Worm (Caenorhabditis elegans): ENCODE measurements around the gene Y39A3CL.3.

Y39A3CL.3 gene

ce11 chrIII:1788972-1789371 lies 11.4 kb downstream of the Y39A3CL.3 start:
- no peak for TF ChIP-seq unc-62 (GFP tag; optimal IDR thresholded peaks at IDR 0.05)

ce11 chrIII:1791949-1792348 lies 14.3 kb downstream of the Y39A3CL.3 start:
- no peak for TF ChIP-seq unc-62 (GFP tag; optimal IDR thresholded peaks at IDR 0.05)

- no peak for TF ChIP-seq unc-62 (GFP tag; optimal IDR thresholded peaks at IDR 0.05)
These were observed 15.8 kb downstream of the Y39A3CL.3 start for ce11 chrIII:1793416-1793815.

ce11 chrIII:1794100-1794499 lies 16.5 kb downstream of the Y39A3CL.3 start:
- no peak for TF ChIP-seq unc-62 (GFP tag; optimal IDR thresholded peaks at IDR 0.05)

ce11 chrIII:1799407-1799806 lies 21.8 kb downstream of the Y39A3CL.3 start:
- TF ChIP-seq unc-62 (GFP tag; optimal IDR thresholded peaks at IDR 0.05): no peak

ce11 chrIII:1803000-1803399 lies 25.4 kb downstream of the Y39A3CL.3 start:
- TF ChIP-seq unc-62 (GFP tag; optimal IDR thresholded peaks at IDR 0.05): no peak

ce11 chrIII:1804477-1804876 lies 26.9 kb downstream of the Y39A3CL.3 start:
- no peak for TF ChIP-seq unc-62 (GFP tag; optimal IDR thresholded peaks at IDR 0.05)

ce11 chrIII:1805415-1806008 lies 27.9 kb downstream of the Y39A3CL.3 start:
- no peak for TF ChIP-seq unc-62 (GFP tag; optimal IDR thresholded peaks at IDR 0.05)

ce11 chrIII:1806183-1806798 lies 28.7 kb downstream of the Y39A3CL.3 start:
- no peak for TF ChIP-seq unc-62 (GFP tag; optimal IDR thresholded peaks at IDR 0.05)

- no peak for TF ChIP-seq unc-62 (GFP tag; optimal IDR thresholded peaks at IDR 0.05)
These were observed 36.7 kb downstream of the Y39A3CL.3 start for ce11 chrIII:1814285-1814684.

ce11 chrIII:1818001-1818655 lies 40.5 kb downstream of the Y39A3CL.3 start, which contains the start of gene clp-4:
Gene clp-4 (minus strand): TSS chrIII:1818323.
- TF ChIP-seq unc-62 (GFP tag; optimal IDR thresholded peaks at IDR 0.05): no peak

- no peak for TF ChIP-seq unc-62 (GFP tag; optimal IDR thresholded peaks at IDR 0.05)
These were observed 41.5 kb downstream of the Y39A3CL.3 start for ce11 chrIII:1819049-1819597.

ce11 chrIII:1824264-1824922 lies 46.8 kb downstream of the Y39A3CL.3 start, which contains the start of the genes pvf-1 and Y39A3CL.7:
Gene pvf-1 (minus strand): TSS chrIII:1824314.
Gene Y39A3CL.7 (plus strand): TSS chrIII:1824919.
- TF ChIP-seq unc-62 (GFP tag; optimal IDR thresholded peaks at IDR 0.05): no peak
